Worm (Caenorhabditis elegans) whole organism, L3 larva: ENCODE results near the gene ins-7.

ENCODE experiments used
- nhr-12 ChIP-seq: fragments of 150-350 bp; optimal IDR thresholded peaks from 2 replicates; lab custom pipeline; 2014; ENCODE audit warnings: missing biosample characterization, missing genetic modification characterization
- ztf-4 ChIP-seq: fragments of 150-350 bp; optimal IDR thresholded peaks from 2 replicates; lab custom pipeline; 2014; ENCODE audit warnings: missing biosample characterization, missing genetic modification characterization

- TF ChIP-seq nhr-12 (tag; lab: Kevin White, UChicago) (no peak), ztf-4 (tag; lab: Kevin White, UChicago) (no peak)
These were observed 34.0 kb downstream of the ins-7 start, which contains the start of gene srm-3 for ce11 chrIV:9648682-9649081.
